Fruit fly (Drosophila melanogaster) whole organism, embryonic: ENCODE data around the gene Nf-YC.
A peak's percentile ranks its signal among the peaks of the same experiment; 100 is the strongest.

Experiments
- B-H2 ChIP-seq: fragments of 200-800 bp; sonication (Bioruptor generic); optimal IDR thresholded peaks from 2 replicates; lab custom pipeline; 2018; ENCODE audit warnings: missing biosample characterization, mild to moderate bottlenecking, missing genetic modification characterization
- CG10147 ChIP-seq: fragments of 200-800 bp; sonication (Bioruptor generic); optimal IDR thresholded peaks from 2 replicates; lab custom pipeline; 2019; ENCODE audit warnings: missing biosample characterization, mild to moderate bottlenecking, missing genetic modification characterization, moderate library complexity
- CG10431 ChIP-seq: fragments of 200-800 bp; sonication (Bioruptor generic); optimal IDR thresholded peaks from 3 replicates; lab custom pipeline; 2018; ENCODE audit warnings: missing biosample characterization, mild to moderate bottlenecking, missing genetic modification characterization
- CG10543 ChIP-seq: fragments of 200-800 bp; sonication (Bioruptor generic); optimal IDR thresholded peaks from 3 replicates; lab custom pipeline; 2017; ENCODE audit warnings: missing biosample characterization, mild to moderate bottlenecking, missing genetic modification characterization, moderate library complexity
- CG10959 ChIP-seq: fragments of 200-800 bp; sonication (Bioruptor generic); IDR thresholded peaks from 2 replicates; pipeline ENCODE4 v1.3.6; 2022; ENCODE audit warnings: missing biosample characterization, missing genetic modification characterization
- CG11723 ChIP-seq: fragments of 200-800 bp; sonication (Bioruptor generic); optimal IDR thresholded peaks from 2 replicates; lab custom pipeline; 2017; ENCODE audit warnings: missing biosample characterization, mild to moderate bottlenecking, missing genetic modification characterization
- CG1233 ChIP-seq: fragments of 200-800 bp; sonication (Bioruptor generic); optimal IDR thresholded peaks from 4 replicates; lab custom pipeline; 2018; ENCODE audit warnings: missing biosample characterization, mild to moderate bottlenecking, missing genetic modification characterization
- CG13296 ChIP-seq: fragments of 200-800 bp; sonication (Bioruptor generic); optimal IDR thresholded peaks from 3 replicates; lab custom pipeline; 2018; ENCODE audit warnings: missing biosample characterization, mild to moderate bottlenecking, missing genetic modification characterization
- CG13894 ChIP-seq: fragments of 200-800 bp; sonication (Bioruptor generic); optimal IDR thresholded peaks from 3 replicates; lab custom pipeline; 2018; ENCODE audit warnings: missing biosample characterization, mild to moderate bottlenecking, missing genetic modification characterization, moderate library complexity
- CG14860 ChIP-seq: fragments of 200-800 bp; sonication (Bioruptor generic); IDR thresholded peaks from 3 replicates; pipeline ENCODE4 v1.3.6; 2022; ENCODE audit warnings: missing biosample characterization, missing genetic modification characterization; ENCODE audit not compliant: partially characterized antibody
- CG1603 ChIP-seq: fragments of 200-800 bp; sonication (Bioruptor generic); optimal IDR thresholded peaks from 2 replicates; lab custom pipeline; 2019; ENCODE audit warnings: missing biosample characterization, mild to moderate bottlenecking, missing genetic modification characterization, moderate library complexity
- CG1647 ChIP-seq: fragments of 200-800 bp; sonication (Bioruptor generic); optimal IDR thresholded peaks from 3 replicates; lab custom pipeline; 2016; ENCODE audit warnings: missing biosample characterization, missing genetic modification characterization
- CG17385 ChIP-seq: fragments of 200-800 bp; sonication (Bioruptor generic); optimal IDR thresholded peaks from 3 replicates; lab custom pipeline; 2018; ENCODE audit warnings: missing biosample characterization, mild to moderate bottlenecking, missing genetic modification characterization
- CG17829 ChIP-seq: fragments of 200-800 bp; optimal IDR thresholded peaks from 2 replicates; lab custom pipeline; 2019; ENCODE audit warnings: missing biosample characterization, mild to moderate bottlenecking, missing genetic modification characterization, moderate library complexity
- CG18011 ChIP-seq: fragments of 200-800 bp; sonication (Bioruptor generic); optimal IDR thresholded peaks from 2 replicates; lab custom pipeline; 2017; ENCODE audit warnings: missing biosample characterization, missing genetic modification characterization, mild to moderate bottlenecking, moderate library complexity, missing genotype
- CG2889 ChIP-seq: fragments of 200-800 bp; sonication (Bioruptor generic); IDR thresholded peaks from 3 replicates; pipeline ENCODE4 v1.3.6; 2022; ENCODE audit warnings: missing biosample characterization, missing genetic modification characterization
- CG31365 ChIP-seq: fragments of 200-800 bp; sonication (Bioruptor generic); optimal IDR thresholded peaks from 2 replicates; lab custom pipeline; 2018; ENCODE audit warnings: missing biosample characterization, mild to moderate bottlenecking, missing genetic modification characterization
- CG31388 ChIP-seq: fragments of 200-800 bp; sonication (Bioruptor generic); optimal IDR thresholded peaks from 2 replicates; lab custom pipeline; 2016; ENCODE audit warnings: missing biosample characterization, missing genetic modification characterization
- CG34422 ChIP-seq: fragments of 200-800 bp; sonication (Bioruptor generic); IDR thresholded peaks from 3 replicates; pipeline ENCODE4 v1.3.6; 2022; ENCODE audit warnings: missing biosample characterization, missing genetic modification characterization
- CG43689 ChIP-seq: fragments of 200-800 bp; sonication (Bioruptor generic); IDR thresholded peaks from 2 replicates; pipeline ENCODE4 v1.3.6; 2022; ENCODE audit warnings: missing biosample characterization, missing genetic modification characterization
- CG4707 ChIP-seq: fragments of 200-800 bp; sonication (Bioruptor generic); optimal IDR thresholded peaks from 2 replicates; lab custom pipeline; 2018; ENCODE audit warnings: missing biosample characterization, mild to moderate bottlenecking, missing genetic modification characterization, moderate library complexity
- CG5245 ChIP-seq: fragments of 200-800 bp; sonication (Bioruptor generic); optimal IDR thresholded peaks from 3 replicates; lab custom pipeline; 2016; ENCODE audit warnings: missing biosample characterization, missing genetic modification characterization
- CG6272 ChIP-seq: fragments of 200-800 bp; sonication (Bioruptor generic); IDR thresholded peaks from 2 replicates; pipeline ENCODE4 v1.3.6; 2022; ENCODE audit warnings: missing biosample characterization, missing genetic modification characterization
- CG8089 ChIP-seq: fragments of 200-800 bp; sonication (Bioruptor generic); optimal IDR thresholded peaks from 3 replicates; lab custom pipeline; 2016; ENCODE audit warnings: missing biosample characterization, missing genetic modification characterization
- CG8290 ChIP-seq, 3 experiments: fragments of 200-800 bp; sonication (Bioruptor generic); optimal IDR thresholded peaks; 2 replicates each; lab custom pipeline; 2016 to 2019; ENCODE audit warnings: missing biosample characterization in 3 of 3, missing genetic modification characterization in 3 of 3, mild to moderate bottlenecking in 2 of 3, moderate library complexity in 1 of 3
- Eip74EF ChIP-seq, 2 experiments: fragments of 200-800 bp in 1 of 2; fragments of >200 bp in 1 of 2; sonication (Bioruptor generic) in 1 of 2; optimal IDR thresholded peaks; 2 replicates each; lab custom pipeline; 2017 to 2019; ENCODE audit warnings: missing biosample characterization in 2 of 2, missing genetic modification characterization in 2 of 2, mild to moderate bottlenecking in 1 of 2, moderate library complexity in 1 of 2
- Ets65A ChIP-seq: fragments of 200-800 bp; sonication (Bioruptor generic); peaks from one replicate; lab custom pipeline; 2016; ENCODE audit warnings: missing biosample characterization, missing genetic modification characterization
- Hsf ChIP-seq: fragments of 200-800 bp; sonication (Bioruptor generic); optimal IDR thresholded peaks from 3 replicates; lab custom pipeline; 2016; ENCODE audit warnings: missing biosample characterization, missing genetic modification characterization
- Lhr ChIP-seq: fragments of 200-800 bp; sonication (Bioruptor generic); optimal IDR thresholded peaks from 3 replicates; lab custom pipeline; 2017; ENCODE audit warnings: mild to moderate bottlenecking, missing biosample characterization, missing genetic modification reagents, missing genetic modification characterization
- Mes4 ChIP-seq: fragments of 200-800 bp; sonication (Bioruptor generic); optimal IDR thresholded peaks from 2 replicates; lab custom pipeline; 2016; ENCODE audit warnings: missing biosample characterization, missing genetic modification characterization
- NFAT ChIP-seq: fragments of 200-800 bp; sonication (Bioruptor generic); IDR thresholded peaks from 2 replicates; pipeline ENCODE4 v1.3.6; 2022; ENCODE audit warnings: missing biosample characterization, missing genetic modification characterization
- NfI ChIP-seq: fragments of 200-800 bp; sonication (Bioruptor generic); optimal IDR thresholded peaks from 3 replicates; lab custom pipeline; 2018; ENCODE audit warnings: missing biosample characterization, mild to moderate bottlenecking, missing genetic modification characterization, moderate library complexity
- Ravus ChIP-seq: fragments of 200-800 bp; sonication (Bioruptor generic); IDR thresholded peaks from 2 replicates; pipeline ENCODE4 v1.3.6; 2022; ENCODE audit warnings: missing biosample characterization, missing genetic modification characterization
- ato ChIP-seq: fragments of 200-800 bp; sonication (Bioruptor generic); IDR thresholded peaks from 2 replicates; pipeline ENCODE4 v1.3.6; 2022; ENCODE audit warnings: missing biosample characterization, missing genetic modification characterization; ENCODE audit not compliant: partially characterized antibody
- bbx ChIP-seq: fragments of 200-800 bp; sonication (Bioruptor generic); IDR thresholded peaks from 2 replicates; pipeline ENCODE4 v1.3.6; 2022; ENCODE audit warnings: missing biosample characterization, missing genetic modification characterization; ENCODE audit not compliant: partially characterized antibody
- br ChIP-seq: fragments of >200 bp; optimal IDR thresholded peaks from 2 replicates; lab custom pipeline; 2017
- danr ChIP-seq: fragments of 200-800 bp; sonication (Bioruptor generic); IDR thresholded peaks from 2 replicates; pipeline ENCODE4 v1.3.6; 2022; ENCODE audit warnings: missing biosample characterization, missing genetic modification characterization
- ewg ChIP-seq: fragments of 200-800 bp; sonication (Bioruptor generic); optimal IDR thresholded peaks from 3 replicates; lab custom pipeline; 2017; ENCODE audit warnings: mild to moderate bottlenecking, missing biosample characterization, missing genetic modification reagents, missing genetic modification characterization
- fru ChIP-seq: fragments of >200 bp; optimal IDR thresholded peaks from 2 replicates; lab custom pipeline; 2017
- ftz-f1 ChIP-seq: fragments of 200-800 bp; sonication (Bioruptor generic); optimal IDR thresholded peaks from 2 replicates; lab custom pipeline; 2016; ENCODE audit warnings: missing biosample characterization, missing genetic modification characterization
- gcm ChIP-seq: fragments of 200-800 bp; sonication (Bioruptor generic); optimal IDR thresholded peaks from 2 replicates; lab custom pipeline; 2019; ENCODE audit warnings: missing biosample characterization, mild to moderate bottlenecking, missing genetic modification characterization, moderate library complexity
- gsb ChIP-seq: fragments of 200-800 bp; sonication (Bioruptor generic); IDR thresholded peaks from 2 replicates; pipeline ENCODE4 v1.3.6; 2022; ENCODE audit warnings: missing biosample characterization, missing genetic modification characterization
- gt ChIP-seq: fragments of 200-800 bp; sonication (Bioruptor generic); IDR thresholded peaks from 2 replicates; pipeline ENCODE4 v1.3.6; 2022; ENCODE audit warnings: missing biosample characterization, missing genetic modification characterization
- jigr1 ChIP-seq: fragments of 200-800 bp; sonication (Bioruptor generic); IDR thresholded peaks from 3 replicates; pipeline ENCODE4 v1.3.6; 2022; ENCODE audit warnings: missing biosample characterization, missing genetic modification characterization
- kah ChIP-seq: fragments of 200-800 bp; sonication (Bioruptor generic); optimal IDR thresholded peaks from 2 replicates; lab custom pipeline; 2018; ENCODE audit warnings: missing biosample characterization, mild to moderate bottlenecking, missing genetic modification characterization
- lbe ChIP-seq: fragments of 200-800 bp; sonication (Bioruptor generic); optimal IDR thresholded peaks from 2 replicates; lab custom pipeline; 2016; ENCODE audit warnings: missing biosample characterization, mild to moderate bottlenecking, missing genetic modification characterization
- sim ChIP-seq: fragments of 200-800 bp; sonication (Bioruptor generic); IDR thresholded peaks from 2 replicates; pipeline ENCODE4 v1.3.6; 2022; ENCODE audit warnings: missing biosample characterization, missing genetic modification characterization
- stwl ChIP-seq: fragments of 200-800 bp; sonication (Bioruptor generic); optimal IDR thresholded peaks from 3 replicates; lab custom pipeline; 2018; ENCODE audit warnings: missing biosample characterization, mild to moderate bottlenecking, missing genetic modification characterization, moderate library complexity
- tio ChIP-seq: fragments of 200-800 bp; sonication (Bioruptor generic); optimal IDR thresholded peaks from 2 replicates; lab custom pipeline; 2017; ENCODE audit warnings: missing biosample characterization, missing genetic modification characterization, inconsistent platforms
- vnd ChIP-seq: fragments of 200-800 bp; sonication (Bioruptor generic); IDR thresholded peaks from 3 replicates; pipeline ENCODE4 v1.3.6; 2022; ENCODE audit warnings: missing biosample characterization, missing genetic modification characterization; ENCODE audit not compliant: partially characterized antibody

Nf-YC gene

DNA sequence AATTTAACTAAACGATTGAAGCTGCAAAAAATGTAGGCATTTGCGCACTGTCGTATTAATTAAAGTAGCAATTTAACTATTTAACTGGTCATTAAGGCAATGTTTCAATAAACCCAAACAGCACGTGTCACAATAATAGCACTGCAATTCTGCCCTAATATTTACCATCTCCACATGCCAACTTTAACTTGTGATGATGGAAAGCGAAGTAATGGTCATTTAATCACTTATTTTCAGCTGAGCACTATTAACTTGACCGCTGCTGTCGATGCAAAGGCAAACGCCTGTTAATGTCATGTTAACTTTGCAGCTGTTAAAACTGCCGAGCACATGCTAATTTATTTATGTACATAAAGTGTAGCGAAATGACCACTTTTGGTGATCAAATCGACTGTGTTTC, 26.5 kb downstream of the Nf-YC start (continued):
- TF ChIP-seq CG1233 (GFP tag; lab: Kevin White, UChicago) (peak; percentile 83), CG10431 (GFP tag; lab: Kevin White, UChicago) (no peak), CG18011 (GFP tag; lab: Kevin White, UChicago) (peak; percentile 62), kah (GFP tag; lab: Kevin White, UChicago) (peak; percentile 78), CG31365 (tag; lab: Kevin White, UChicago) (peak; percentile 62), danr (GFP tag; lab: Robert Waterston, UW) (peak; percentile 66), sim (GFP tag; lab: Robert Waterston, UW) (peak; percentile 59; the same call in 1 of the 2 replicates), CG13894 (tag; lab: Kevin White, UChicago) (peak; percentile 31), CG6272 (GFP tag; lab: Robert Waterston, UW) (0 out of 2 replicates have a peak, but pooled peaks have one; percentile 28), ewg (GFP tag; lab: Kevin White, UChicago) (peak; percentile 65), CG13296 (GFP tag; lab: Kevin White, UChicago) (peak; percentile 77), lbe (GFP tag; lab: Kevin White, UChicago) (no peak), gcm (GFP tag; lab: Kevin White, UChicago) (peak; percentile 54), vnd (no peak), stwl (tag; lab: Kevin White, UChicago) (no peak), B-H2 (GFP tag; lab: Kevin White, UChicago) (no peak), ftz-f1 (GFP tag; lab: Kevin White, UChicago) (no peak), br (lab: Kevin White, UChicago) (no peak), NfI (GFP tag; lab: Kevin White, UChicago) (peak; percentile 86), CG5245 (GFP tag; lab: Kevin White, UChicago) (peak; percentile 78), CG43689 (GFP tag; lab: Robert Waterston, UW) (peak; percentile 74), CG2889 (GFP tag; lab: Robert Waterston, UW) (peak; percentile 75; the same call in 2 of the 3 replicates), Ravus (GFP tag; lab: Robert Waterston, UW) (peak; percentile 63), CG1647 (GFP tag; lab: Kevin White, UChicago) (peak; percentile 78), CG10959 (GFP tag; lab: Robert Waterston, UW) (peak; percentile 74), NFAT (GFP tag; lab: Robert Waterston, UW) (peak; percentile 85), CG17385 (peak; percentile 80), Eip74EF (GFP tag; optimal IDR thresholded peaks at IDR 0.05; lab: Kevin White, UChicago) (peak in 1 of 2 experiments; percentile 67), CG4707 (GFP tag; lab: Kevin White, UChicago) (peak; percentile 48), CG8290 (GFP tag; optimal IDR thresholded peaks at IDR 0.05; lab: Kevin White, UChicago) (peak; percentile 9), CG8290 (tag; optimal IDR thresholded peaks at IDR 0.05; lab: Kevin White, UChicago) (peak in 1 of 2 experiments; percentile 98), Ets65A (GFP tag; lab: Kevin White, UChicago) (peak; percentile 97), fru (lab: Kevin White, UChicago) (no peak), CG31388 (peak; percentile 46), CG8089 (GFP tag; lab: Kevin White, UChicago) (peak; percentile 67), CG10147 (GFP tag; lab: Kevin White, UChicago) (peak; percentile 73), gsb (peak; percentile 83), CG11723 (GFP tag; lab: Kevin White, UChicago) (peak; percentile 69), jigr1 (GFP tag; lab: Robert Waterston, UW) (peak; percentile 61; the same call in 2 of the 3 replicates), Lhr (GFP tag; lab: Kevin White, UChicago) (peak; percentile 41), CG1603 (tag; lab: Kevin White, UChicago) (peak; percentile 93), CG14860 (GFP tag; lab: Robert Waterston, UW) (no peak), CG34422 (GFP tag; lab: Robert Waterston, UW) (peak; percentile 87), tio (GFP tag; lab: Kevin White, UChicago) (peak; percentile 80), CG17829 (peak; percentile 61), ato (no peak), bbx (GFP tag; lab: Robert Waterston, UW) (no peak), Hsf (GFP tag; lab: Kevin White, UChicago) (peak; percentile 83), CG10543 (GFP tag; lab: Kevin White, UChicago) (no peak), gt (GFP tag; lab: Robert Waterston, UW) (no peak), Mes4 (peak; percentile 75)
